Fruit fly (Drosophila melanogaster): ENCODE results near the gene CG17328.

CG17328 gene

DNA sequence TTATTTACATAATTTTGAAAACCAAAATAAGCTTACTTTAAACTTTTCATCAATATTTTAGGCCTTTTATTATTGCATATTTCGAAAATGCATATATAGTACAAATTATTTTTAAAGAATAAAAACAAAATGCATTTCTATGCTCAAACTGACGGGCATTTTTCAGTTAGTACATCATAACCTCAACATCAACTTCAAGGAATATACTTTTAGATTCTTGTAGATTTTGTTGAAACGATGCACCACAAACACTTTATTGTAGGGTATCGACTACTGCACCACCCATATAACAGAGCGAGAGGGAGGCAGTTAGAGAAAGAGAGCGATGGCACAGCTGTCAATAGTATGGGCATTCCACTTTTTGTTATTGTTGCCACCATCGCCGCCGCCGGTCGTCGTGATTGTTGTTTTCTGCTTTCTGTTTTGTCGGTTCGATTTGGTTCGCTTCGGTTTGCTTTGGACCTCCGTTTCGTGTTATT, 19.9 kb upstream of the CG17328 start (continued):
- TF ChIP-seq Ada2b (GFP tag; IDR thresholded peaks at IDR 0.05) (peak; percentile 66), CG10654 (GFP tag; optimal IDR thresholded peaks at IDR 0.05) (peak; percentile 92), seq (GFP tag; IDR thresholded peaks at IDR 0.05) (peak; percentile 83), CTCF (GFP tag; optimal IDR thresholded peaks at IDR 0.05) (peak; percentile 63), Deaf1 (tag; optimal IDR thresholded peaks at IDR 0.05) (peak; percentile 65), bsh (GFP tag; optimal IDR thresholded peaks at IDR 0.05) (peak; percentile 85 to 93), Atf-2 (GFP tag; optimal IDR thresholded peaks at IDR 0.05) (peak; percentile 86), CG10462 (GFP tag; optimal IDR thresholded peaks at IDR 0.05) (peak; percentile 89), cg (GFP tag; optimal IDR thresholded peaks at IDR 0.05) (peak; percentile 66), zfh1 (GFP tag; IDR thresholded peaks at IDR 0.05) (peak; percentile 82), br (optimal IDR thresholded peaks at IDR 0.05) (no peak), CG18619 (GFP tag; optimal IDR thresholded peaks at IDR 0.05) (peak; percentile 90), mam (GFP tag; optimal IDR thresholded peaks at IDR 0.05) (peak; percentile 80), CG31388 (GFP tag; optimal IDR thresholded peaks at IDR 0.05) (peak; percentile 64), sr (GFP tag; IDR thresholded peaks at IDR 0.05) (0 out of 3 replicates have a peak, but pooled peaks have one; percentile 6), sd (tag; optimal IDR thresholded peaks at IDR 0.05) (peak; percentile 73), lmd (GFP tag; IDR thresholded peaks at IDR 0.05) (peak; percentile 85), tx (GFP tag; optimal IDR thresholded peaks at IDR 0.05) (peak; percentile 71), CG14014 (GFP tag; IDR thresholded peaks at IDR 0.05) (no peak), CG4854 (GFP tag; optimal IDR thresholded peaks at IDR 0.05) (peak; percentile 84), CG18262 (tag; optimal IDR thresholded peaks at IDR 0.05) (peak; percentile 97), gcm (GFP tag; optimal IDR thresholded peaks at IDR 0.05) (peak; percentile 95), CG3838 (GFP tag; optimal IDR thresholded peaks at IDR 0.05) (peak; percentile 76), sc (optimal IDR thresholded peaks at IDR 0.05) (no peak), sc (GFP tag; optimal IDR thresholded peaks at IDR 0.05) (peak; percentile 91), kah (GFP tag; optimal IDR thresholded peaks at IDR 0.05) (peak; percentile 84), CG2202 (tag; optimal IDR thresholded peaks at IDR 0.05) (peak; percentile 82), lola (GFP tag; optimal IDR thresholded peaks at IDR 0.05) (peak in 1 of 3 experiments; percentile 94), ap (GFP tag; IDR thresholded peaks at IDR 0.05) (peak; percentile 71), NC2α (GFP tag; optimal IDR thresholded peaks at IDR 0.05) (peak; percentile 72), Aef1 (GFP tag; IDR thresholded peaks at IDR 0.05) (peak; percentile 56; the same call in 2 of the 3 replicates), tup (GFP tag; optimal IDR thresholded peaks at IDR 0.05) (peak; percentile 72), CG12769 (tag; optimal IDR thresholded peaks at IDR 0.05) (peak; percentile 73), HLH4C (GFP tag; IDR thresholded peaks at IDR 0.05; ENCODE audit: partially characterized antibody) (no peak), CG32772 (GFP tag; IDR thresholded peaks at IDR 0.05) (peak; percentile 71), BtbVII (GFP tag; optimal IDR thresholded peaks at IDR 0.05) (peak; percentile 84), Med (GFP tag) (peak; percentile 95), CG4424 (GFP tag; optimal IDR thresholded peaks at IDR 0.05) (peak; percentile 95), ato (GFP tag; IDR thresholded peaks at IDR 0.05; ENCODE audit: partially characterized antibody) (no peak), CG42726 (GFP tag; IDR thresholded peaks at IDR 0.05; ENCODE audit: partially characterized antibody) (no peak), HLH3B (GFP tag; IDR thresholded peaks at IDR 0.05) (peak; percentile 83), eyg (GFP tag; optimal IDR thresholded peaks at IDR 0.05) (peak; percentile 68), Eip74EF (GFP tag; optimal IDR thresholded peaks at IDR 0.05) (peak in 1 of 2 experiments; percentile 95), CG17612 (GFP tag; IDR thresholded peaks at IDR 0.05) (no peak), Mad (GFP tag; optimal IDR thresholded peaks at IDR 0.05) (peak; percentile 84), sug (tag; optimal IDR thresholded peaks at IDR 0.05) (peak; percentile 68), eve (GFP tag; optimal IDR thresholded peaks at IDR 0.05) (peak in 1 of 2 experiments; percentile 97), CG13287 (GFP tag; IDR thresholded peaks at IDR 0.05; ENCODE audit: partially characterized antibody) (no peak), kni (GFP tag; optimal IDR thresholded peaks at IDR 0.05) (peak; percentile 80), onecut (GFP tag; IDR thresholded peaks at IDR 0.05) (peak; percentile 62), ham (GFP tag; IDR thresholded peaks at IDR 0.05) (no peak)

Measured in whole organism, embryonic.